Worm (Caenorhabditis elegans): ENCODE results near the gene srbc-1.

DNA sequence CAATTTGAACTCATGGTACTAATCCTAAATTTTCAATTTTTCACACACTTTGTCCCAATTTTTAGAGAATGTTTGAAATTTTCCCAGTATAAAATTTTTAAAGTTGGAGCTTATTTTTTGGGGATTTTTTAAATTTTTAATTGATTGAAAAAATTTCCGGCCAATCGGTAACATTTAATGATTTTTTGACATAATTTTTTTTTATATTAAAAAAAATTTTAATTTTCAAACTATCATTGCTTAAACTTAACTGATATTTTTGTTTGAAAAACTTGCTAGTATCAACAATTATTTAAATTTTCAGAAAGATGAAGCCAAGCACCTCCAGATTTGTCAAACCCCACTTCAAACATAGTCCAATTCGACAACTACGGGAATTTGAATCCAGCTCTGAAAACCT is 44.5 kb downstream of the srbc-1 start, which contains the start of gene T28A11.22:
- TF ChIP-seq nhr-12 (tag; optimal IDR thresholded peaks at IDR 0.05) (no peak), elt-3 (tag; optimal IDR thresholded peaks at IDR 0.05) (no peak), skn-1 (tag; optimal IDR thresholded peaks at IDR 0.05) (no peak), unc-39 (tag; optimal IDR thresholded peaks at IDR 0.05) (no peak), ceh-9 (tag; optimal IDR thresholded peaks at IDR 0.05) (no peak), ceh-16 (tag; optimal IDR thresholded peaks at IDR 0.05) (no peak), ZK546.5 (tag; optimal IDR thresholded peaks at IDR 0.05) (no peak)
